Worm (Caenorhabditis elegans): ENCODE measurements around the gene R08C7.12.

ce11 chrIV:4407055-4407461 is 42.5 kb upstream of the R08C7.12 start:
- TF ChIP-seq him-1 (tag; optimal IDR thresholded peaks at IDR 0.05), result no peak
- TF ChIP-seq W03F9.2 (tag; optimal IDR thresholded peaks at IDR 0.05), result no peak
- no peak for TF ChIP-seq dao-5 (tag; optimal IDR thresholded peaks at IDR 0.05)
